Worm (Caenorhabditis elegans) whole organism, midembryonic: ENCODE data around the gene C49F8.1.

ENCODE experiments used
- T22C8.4 ChIP-seq: fragments of 200-800 bp; sonication (Bioruptor generic); IDR thresholded peaks from 2 replicates; pipeline ENCODE4 v1.3.6; 2022; ENCODE audit warnings: missing genetic modification characterization, missing compliant biosample characterization
- cog-1 ChIP-seq: sonication (generic microtip); optimal IDR thresholded peaks from 2 replicates; lab custom pipeline; 2016; ENCODE audit warnings: missing genetic modification characterization, missing compliant biosample characterization
- flt-1 ChIP-seq: fragments of 200-800 bp; sonication (Bioruptor generic); IDR thresholded peaks from 2 replicates; pipeline ENCODE4 v1.3.6; 2022; ENCODE audit warnings: missing genetic modification characterization, missing compliant biosample characterization
- klf-2 ChIP-seq: fragments of 200-800 bp; sonication (Bioruptor generic); conservative IDR thresholded peaks from 2 replicates; pipeline ENCODE4 v1.3.6; 2022; ENCODE audit warnings: missing genetic modification reagents, missing genetic modification characterization, missing compliant biosample characterization
- med-1 ChIP-seq: sonication (generic microtip); optimal IDR thresholded peaks from 2 replicates; lab custom pipeline; 2017; ENCODE audit warnings: missing genetic modification characterization, mild to moderate bottlenecking, missing compliant biosample characterization, antibody characterized with exemption, missing genetic modification reagents; ENCODE audit not compliant: insufficient read depth
- ref-1 ChIP-seq: fragments of 200-800 bp; sonication (Bioruptor generic); conservative IDR thresholded peaks from 2 replicates; pipeline ENCODE4 v1.3.6; 2022; ENCODE audit warnings: missing genetic modification reagents, missing genetic modification characterization, missing compliant biosample characterization
- tab-1 ChIP-seq: fragments of 200-800 bp; sonication (Bioruptor generic); IDR thresholded peaks from 2 replicates; pipeline ENCODE4 v1.3.6; 2022; ENCODE audit warnings: missing genetic modification characterization, missing compliant biosample characterization
- ztf-23 ChIP-seq: fragments of 200-800 bp; sonication (Bioruptor generic); IDR thresholded peaks from 2 replicates; pipeline ENCODE4 v1.3.6; 2022; ENCODE audit warnings: missing genetic modification reagents, missing genetic modification characterization, missing compliant biosample characterization
- ztf-29 ChIP-seq: fragments of 200-800 bp; sonication (Bioruptor generic); IDR thresholded peaks from 2 replicates; pipeline ENCODE4 v1.3.6; 2022; ENCODE audit warnings: missing genetic modification reagents, missing genetic modification characterization, missing compliant biosample characterization

Gene C49F8.1

DNA sequence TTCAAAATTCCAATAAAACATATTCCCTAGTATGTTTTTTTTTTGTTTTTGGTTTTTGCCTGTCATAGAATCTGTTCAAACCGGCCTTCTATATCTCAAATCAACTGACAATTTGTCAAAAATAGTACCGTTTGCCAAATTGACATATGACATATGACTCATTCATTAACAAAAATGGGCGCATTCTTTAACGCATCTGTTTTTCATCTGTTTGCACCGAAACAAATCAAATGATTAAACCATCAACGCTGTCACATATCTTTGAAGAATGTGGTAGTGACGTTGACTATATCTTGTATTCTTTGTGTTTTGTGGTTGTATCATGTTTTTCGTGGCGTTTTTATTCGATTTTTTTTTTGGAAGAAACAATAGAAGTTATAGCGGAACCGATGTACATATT, 49.7 kb downstream of the C49F8.1 start:
- no peak for TF ChIP-seq flt-1 (GFP tag; lab: Robert Waterston, UW)
- TF ChIP-seq T22C8.4 (GFP tag; lab: Robert Waterston, UW) = no peak
- TF ChIP-seq tab-1 (GFP tag; lab: Robert Waterston, UW) = no peak
- TF ChIP-seq med-1 (GFP tag; lab: Kevin White, UChicago) = no peak
- TF ChIP-seq cog-1 (tag; lab: Kevin White, UChicago) = no peak
- TF ChIP-seq ztf-23 (GFP tag; lab: Robert Waterston, UW) = no peak
- no peak for TF ChIP-seq klf-2 (GFP tag; lab: Robert Waterston, UW)
- TF ChIP-seq ref-1 = no peak
- no peak for TF ChIP-seq ztf-29 (GFP tag; lab: Robert Waterston, UW)
